Worm (Caenorhabditis elegans) whole organism, L1 larva: ENCODE measurements around the gene dcaf-1.
"Not testable (repeated sequence)": the region's sequence is repeated elsewhere in the genome, so short reads cannot be mapped to it uniquely, and the experiment has no call there.

ENCODE experiments used
- C16A3.4 ChIP-seq: fragments of 150-350 bp; optimal IDR thresholded peaks from 2 replicates; lab custom pipeline; 2014; ENCODE audit warnings: missing biosample characterization, missing genetic modification characterization
- F16B12.6 ChIP-seq: fragments of 150-350 bp; optimal IDR thresholded peaks from 2 replicates; lab custom pipeline; 2014; ENCODE audit warnings: missing biosample characterization, missing genetic modification characterization
- Y116A8C.19 ChIP-seq: sonication (generic microtip); optimal IDR thresholded peaks from 2 replicates; lab custom pipeline; 2016; ENCODE audit warnings: missing compliant biosample characterization, missing genetic modification characterization, borderline replicate concordance
- aly-2 ChIP-seq: fragments of 150-350 bp; optimal IDR thresholded peaks from 2 replicates; lab custom pipeline; 2014; ENCODE audit warnings: missing biosample characterization, missing genetic modification characterization
- ceh-63 ChIP-seq: fragments of 200-800 bp; sonication (Bioruptor generic); optimal IDR thresholded peaks from 2 replicates; lab custom pipeline; 2018; ENCODE audit warnings: mild to moderate bottlenecking, missing genetic modification characterization, missing compliant biosample characterization
- ceh-8 ChIP-seq: fragments of 200-800 bp; sonication (Bioruptor generic); optimal IDR thresholded peaks from 2 replicates; lab custom pipeline; 2018; ENCODE audit warnings: mild to moderate bottlenecking, missing genetic modification characterization, moderate library complexity, missing compliant biosample characterization
- ceh-82 ChIP-seq, 3 experiments: fragments of 150-350 bp in 1 of 3; sonication (generic microtip) in 2 of 3; optimal IDR thresholded peaks; 2 replicates each; lab custom pipeline; 2014 to 2017; ENCODE audit warnings: missing biosample characterization in 3 of 3, missing genetic modification characterization in 3 of 3
- ceh-88 ChIP-seq: fragments of 200-800 bp; sonication (Bioruptor generic); IDR thresholded peaks from 2 replicates; pipeline ENCODE4 v1.3.6; 2022; ENCODE audit warnings: missing genetic modification characterization, missing compliant biosample characterization
- dsc-1 ChIP-seq: sonication (generic microtip); optimal IDR thresholded peaks from 2 replicates; lab custom pipeline; 2016; ENCODE audit warnings: mild to moderate bottlenecking, missing genetic modification characterization, missing compliant biosample characterization
- efl-1 ChIP-seq, 4 experiments: fragments of 150-350 bp; optimal IDR thresholded peaks in 3 of 4; peaks in 1 of 4; 1 replicate in 1 of 4; 2 replicates in 3 of 4; lab custom pipeline; 2014; ENCODE audit warnings: missing biosample characterization in 2 of 4, missing genetic modification characterization in 2 of 4, missing genetic modification reagents in 2 of 4
- egl-27 ChIP-seq, 2 experiments: fragments of 150-350 bp in 1 of 2; sonication (generic microtip); optimal IDR thresholded peaks; 3 replicates each; lab custom pipeline; 2017 to 2018; ENCODE audit warnings: missing biosample characterization in 2 of 2, missing genetic modification characterization in 2 of 2, missing genetic modification reagents in 2 of 2
- elt-3 ChIP-seq, 6 experiments: fragments of 150-350 bp in 1 of 6; sonication (generic microtip); optimal IDR thresholded peaks; 2 replicates each; lab custom pipeline; 2017 to 2018; ENCODE audit warnings: missing biosample characterization in 6 of 6, missing genetic modification characterization in 6 of 6, inconsistent platforms in 1 of 6
- fkh-10 ChIP-seq: sonication (generic microtip); optimal IDR thresholded peaks from 2 replicates; lab custom pipeline; 2017; ENCODE audit warnings: missing biosample characterization, missing genetic modification reagents, missing genetic modification characterization
- fkh-8 ChIP-seq: sonication (generic microtip); optimal IDR thresholded peaks from 2 replicates; lab custom pipeline; 2016; ENCODE audit warnings: mild to moderate bottlenecking, missing genetic modification characterization, missing compliant biosample characterization
- fos-1 ChIP-seq: fragments of 150-350 bp; optimal IDR thresholded peaks from 2 replicates; lab custom pipeline; 2014; ENCODE audit warnings: missing biosample characterization, missing genetic modification characterization
- grh-1 ChIP-seq: fragments of 200-800 bp; sonication (Bioruptor generic); IDR thresholded peaks from 2 replicates; pipeline ENCODE4 v1.3.6; 2022; ENCODE audit warnings: missing genetic modification reagents, missing genetic modification characterization, missing compliant biosample characterization
- hlh-17 ChIP-seq: fragments of 200-800 bp; sonication (Bioruptor generic); optimal IDR thresholded peaks from 2 replicates; lab custom pipeline; 2018; ENCODE audit warnings: missing genetic modification characterization, mild to moderate bottlenecking, missing compliant biosample characterization, moderate library complexity, borderline replicate concordance
- hlh-4 ChIP-seq: sonication (generic microtip); optimal IDR thresholded peaks from 2 replicates; lab custom pipeline; 2016; ENCODE audit warnings: mild to moderate bottlenecking, missing genetic modification characterization, missing compliant biosample characterization
- hpl-2 ChIP-seq: fragments of 150-350 bp; optimal IDR thresholded peaks from 2 replicates; lab custom pipeline; 2014; ENCODE audit warnings: missing biosample characterization, missing genetic modification reagents, missing genetic modification characterization
- jun-1 ChIP-seq: fragments of 150-350 bp; optimal IDR thresholded peaks from 2 replicates; lab custom pipeline; 2014; ENCODE audit warnings: missing biosample characterization, missing genetic modification reagents, missing genetic modification characterization
- lin-39 ChIP-seq: fragments of 150-350 bp; optimal IDR thresholded peaks from 2 replicates; lab custom pipeline; 2014; ENCODE audit warnings: missing biosample characterization, missing genetic modification reagents, missing genetic modification characterization
- lsy-2 ChIP-seq, 2 experiments: fragments of 150-350 bp; optimal IDR thresholded peaks; 2 replicates each; lab custom pipeline; 2014; ENCODE audit warnings: missing biosample characterization in 2 of 2, missing genetic modification characterization in 2 of 2
- mdl-1 ChIP-seq, 2 experiments: fragments of 150-350 bp; optimal IDR thresholded peaks; 2 replicates each; lab custom pipeline; 2014 to 2017; ENCODE audit warnings: missing biosample characterization in 2 of 2, missing genetic modification characterization in 2 of 2, inconsistent platforms in 1 of 2
- mep-1 ChIP-seq: fragments of 150-350 bp; optimal IDR thresholded peaks from 2 replicates; lab custom pipeline; 2014; ENCODE audit warnings: missing biosample characterization, missing genetic modification characterization
- nhr-11 ChIP-seq: fragments of 150-350 bp; optimal IDR thresholded peaks from 2 replicates; lab custom pipeline; 2014; ENCODE audit warnings: missing biosample characterization, missing genetic modification characterization
- nhr-12 ChIP-seq: sonication (generic microtip); optimal IDR thresholded peaks from 2 replicates; lab custom pipeline; 2017; ENCODE audit warnings: missing biosample characterization, missing genetic modification characterization
- nhr-20 ChIP-seq: sonication (generic microtip); optimal IDR thresholded peaks from 2 replicates; lab custom pipeline; 2016; ENCODE audit warnings: mild to moderate bottlenecking, missing genetic modification characterization, missing compliant biosample characterization
- nhr-28 ChIP-seq: fragments of 150-350 bp; optimal IDR thresholded peaks from 2 replicates; lab custom pipeline; 2014; ENCODE audit warnings: missing biosample characterization, missing genetic modification characterization
- nhr-47 ChIP-seq: sonication (generic microtip); optimal IDR thresholded peaks from 2 replicates; lab custom pipeline; 2016; ENCODE audit warnings: mild to moderate bottlenecking, missing genetic modification characterization, moderate library complexity, missing compliant biosample characterization
- nhr-71 ChIP-seq: sonication (generic microtip); optimal IDR thresholded peaks from 2 replicates; lab custom pipeline; 2016; ENCODE audit warnings: mild to moderate bottlenecking, missing genetic modification characterization, moderate library complexity, missing compliant biosample characterization
- nhr-76 ChIP-seq: sonication (generic microtip); optimal IDR thresholded peaks from 2 replicates; lab custom pipeline; 2017; ENCODE audit warnings: missing biosample characterization, missing genetic modification characterization
- nhr-90 ChIP-seq: sonication (generic microtip); optimal IDR thresholded peaks from 2 replicates; lab custom pipeline; 2016; ENCODE audit warnings: mild to moderate bottlenecking, missing genetic modification characterization, missing compliant biosample characterization; ENCODE audit not compliant: poor library complexity
- rnt-1 ChIP-seq: sonication (generic microtip); optimal IDR thresholded peaks from 2 replicates; lab custom pipeline; 2016; ENCODE audit warnings: mild to moderate bottlenecking, missing genetic modification characterization, moderate library complexity, missing compliant biosample characterization
- skn-1 ChIP-seq: fragments of 150-350 bp; optimal IDR thresholded peaks from 2 replicates; lab custom pipeline; 2014; ENCODE audit warnings: missing biosample characterization, missing genetic modification characterization
- sox-4 ChIP-seq: sonication (generic microtip); optimal IDR thresholded peaks from 2 replicates; lab custom pipeline; 2016; ENCODE audit warnings: missing genetic modification characterization, missing compliant biosample characterization
- sup-37 ChIP-seq: fragments of 200-800 bp; sonication (Bioruptor generic); optimal IDR thresholded peaks from 2 replicates; lab custom pipeline; 2018; ENCODE audit warnings: mild to moderate bottlenecking, missing genetic modification characterization, missing compliant biosample characterization
- unc-98 ChIP-seq: fragments of 200-800 bp; sonication (Bioruptor generic); IDR thresholded peaks from 2 replicates; pipeline ENCODE4 v1.3.6; 2022; ENCODE audit warnings: missing genetic modification characterization, missing compliant biosample characterization
- zag-1 ChIP-seq: fragments of 150-350 bp; optimal IDR thresholded peaks from 2 replicates; lab custom pipeline; 2014; ENCODE audit warnings: missing biosample characterization, missing genetic modification characterization
- ztf-11 ChIP-seq, 2 experiments: sonication (generic microtip); optimal IDR thresholded peaks; 2 replicates each; lab custom pipeline; 2016 to 2017; ENCODE audit warnings: missing genetic modification characterization in 2 of 2, missing biosample characterization in 1 of 2, missing compliant biosample characterization in 1 of 2
- ztf-4 ChIP-seq: fragments of 150-350 bp; optimal IDR thresholded peaks from 2 replicates; lab custom pipeline; 2014; ENCODE audit warnings: missing biosample characterization, missing genetic modification characterization

The dcaf-1 gene

DNA sequence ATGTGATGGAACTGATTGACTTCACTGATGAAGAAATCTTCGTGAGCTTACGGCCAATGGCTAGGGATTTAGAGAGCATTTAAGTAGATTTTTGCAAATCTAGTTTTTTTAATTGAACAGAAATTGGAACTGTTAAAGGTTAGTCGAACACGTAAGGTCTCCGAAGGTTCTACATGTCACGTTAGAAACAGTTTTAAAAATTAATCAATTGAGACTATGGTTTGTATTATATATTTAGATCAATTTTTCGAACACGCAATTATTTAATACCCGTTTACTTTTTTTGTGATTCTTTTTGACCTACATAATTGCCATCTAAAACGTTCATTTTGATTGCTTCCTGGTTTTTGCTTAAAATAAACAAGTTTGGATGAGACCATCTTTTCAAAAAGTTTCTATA lies 38.4 kb upstream of the dcaf-1 start, which contains the start of gene C28D4.4:
Gene C28D4.4, minus strand, starts transcription at position 101 of the 400 bp plus-strand sequence.
- TF ChIP-seq fkh-8, result no peak

DNA sequence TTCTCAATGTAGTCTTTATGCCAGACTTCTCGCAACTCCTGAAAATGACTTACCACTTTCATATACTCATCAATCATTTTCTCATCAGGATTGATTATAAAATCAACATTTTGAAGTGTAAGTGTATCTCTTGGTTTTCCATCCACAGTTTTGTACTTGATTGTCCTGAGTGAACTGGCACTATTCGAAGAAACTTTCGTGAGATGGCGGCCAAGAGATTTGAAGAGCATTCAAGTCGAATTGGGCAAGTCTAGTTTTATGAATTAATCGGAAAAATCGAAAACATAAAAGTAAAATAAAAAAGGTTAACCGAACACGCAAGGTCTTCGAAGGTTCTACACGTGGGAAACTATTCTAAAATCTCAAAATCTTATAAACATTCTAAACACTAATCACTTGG lies 36.4 kb upstream of the dcaf-1 start, which contains the start of gene C28D4.7:
Gene C28D4.7, minus strand, starts transcription at position 265 of the 400 bp plus-strand sequence.
- TF ChIP-seq sup-37 (GFP tag; lab: Kevin White, UChicago), result no peak
- no peak for TF ChIP-seq mdl-1 (tag; optimal IDR thresholded peaks at IDR 0.05; lab: Kevin White, UChicago)
- TF ChIP-seq F16B12.6, result no peak
- no peak for TF ChIP-seq nhr-11
- TF ChIP-seq hlh-4 (tag; lab: Kevin White, UChicago), result no peak
- no peak for TF ChIP-seq Y116A8C.19 (tag; lab: Kevin White, UChicago)
- TF ChIP-seq dsc-1 (tag; lab: Kevin White, UChicago), result no peak
- TF ChIP-seq fkh-10, result no peak
- no peak for TF ChIP-seq zag-1 (tag; lab: Kevin White, UChicago)

DNA sequence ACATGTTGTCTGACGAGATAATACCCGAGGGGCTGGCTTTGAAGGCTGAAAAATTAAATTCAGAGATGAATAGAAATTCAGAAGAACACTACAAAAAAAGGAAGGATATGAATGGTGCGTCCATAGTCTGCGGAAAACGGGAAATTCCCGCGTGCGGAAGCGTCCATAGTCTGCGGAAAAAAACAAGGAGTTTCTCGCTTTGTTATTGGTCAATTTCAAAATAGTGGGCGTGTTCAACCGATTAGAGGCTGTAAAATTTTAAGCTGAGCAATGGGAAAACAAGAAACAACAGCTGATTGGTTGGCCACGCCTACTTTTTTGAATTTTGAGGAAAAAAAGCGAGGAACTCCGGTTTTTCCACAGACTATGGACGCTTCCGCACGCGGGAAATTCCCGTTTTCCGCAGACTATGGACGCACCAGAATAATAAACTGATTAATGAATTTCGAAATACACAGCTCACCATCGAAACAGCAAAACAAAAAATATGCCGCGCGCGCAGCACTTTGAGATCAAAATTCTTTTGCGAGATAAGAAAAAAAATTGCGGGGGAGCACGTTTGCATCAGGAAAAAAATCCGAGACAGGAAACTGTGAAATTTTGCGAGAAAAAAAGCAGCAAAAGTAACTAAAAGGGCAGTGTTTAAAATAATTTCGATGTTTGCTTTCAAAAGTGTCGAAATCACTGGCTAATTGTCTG lies 34.5 kb upstream of the dcaf-1 start, which contains the start of gene gln-6:
Gene gln-6, minus strand, starts transcription at position 51 of the 699 bp plus-strand sequence.
- TF ChIP-seq efl-1 (optimal IDR thresholded peaks at IDR 0.05; lab: Kevin White, UChicago), result peak in 1 of 2 experiments; percentile 8
- not testable (repeated sequence) for TF ChIP-seq efl-1 (GFP tag; optimal IDR thresholded peaks at IDR 0.05 in 1 of 2; lab: Kevin White, UChicago)

DNA sequence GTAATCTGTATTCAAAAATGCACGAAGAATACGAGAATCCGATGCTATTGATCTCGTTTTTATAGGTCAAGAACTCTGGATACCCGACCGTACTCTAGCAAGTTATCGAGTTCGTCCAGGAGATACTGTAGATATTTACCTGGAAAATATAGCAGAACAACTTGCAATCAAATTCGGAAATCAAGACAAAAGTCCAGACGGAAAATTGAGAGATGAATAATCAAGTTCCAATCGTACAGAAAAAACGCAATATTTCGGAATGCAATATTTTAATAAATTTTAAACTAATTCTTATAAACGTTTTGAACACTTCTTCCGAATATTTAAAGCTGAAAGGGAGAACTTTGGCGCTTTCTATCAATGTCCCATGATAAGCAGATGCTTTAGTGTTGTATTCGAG lies 32.5 kb upstream of the dcaf-1 start:
- TF ChIP-seq nhr-28 (no peak), lin-39 (no peak), aly-2 (no peak), sup-37 (GFP tag; lab: Kevin White, UChicago) (no peak), fkh-8 (no peak), grh-1 (GFP tag; lab: Robert Waterston, UW) (no peak), skn-1 (tag; lab: Kevin White, UChicago) (no peak), nhr-90 (no peak), mep-1 (tag; lab: Kevin White, UChicago) (no peak), ceh-88 (GFP tag; lab: Robert Waterston, UW) (no peak), hpl-2 (GFP tag; lab: Kevin White, UChicago) (no peak), sox-4 (tag; lab: Kevin White, UChicago) (no peak), ceh-82 (tag; optimal IDR thresholded peaks at IDR 0.05; lab: Kevin White, UChicago) (no peak)

DNA sequence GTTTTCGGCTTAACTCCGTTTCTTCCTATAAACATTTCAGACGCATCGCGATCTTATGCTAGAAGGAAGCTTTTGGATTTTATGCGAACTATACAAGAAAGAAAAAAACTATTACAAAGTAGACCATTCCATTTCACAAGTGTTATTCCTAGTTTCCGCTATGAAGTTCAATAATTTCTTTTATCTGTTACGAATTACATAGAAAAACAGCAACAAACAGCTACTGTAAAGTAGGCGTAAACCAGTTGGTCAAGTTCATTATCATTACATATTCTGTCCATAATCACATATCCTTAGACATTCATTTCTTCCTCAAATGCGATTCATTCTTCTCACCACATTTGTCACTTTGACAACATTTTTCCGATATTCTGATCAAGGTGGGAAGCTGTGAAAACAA lies 31.7 kb upstream of the dcaf-1 start, which contains the start of gene C28D4.10:
Gene C28D4.10, plus strand, starts transcription at position 301 of the 400 bp plus-strand sequence.
- TF ChIP-seq rnt-1 (tag; lab: Kevin White, UChicago) (no peak), fkh-8 (no peak), nhr-12 (tag; lab: Kevin White, UChicago) (no peak), ceh-8 (no peak), nhr-47 (tag; lab: Kevin White, UChicago) (no peak), jun-1 (tag; lab: Kevin White, UChicago) (no peak)

DNA sequence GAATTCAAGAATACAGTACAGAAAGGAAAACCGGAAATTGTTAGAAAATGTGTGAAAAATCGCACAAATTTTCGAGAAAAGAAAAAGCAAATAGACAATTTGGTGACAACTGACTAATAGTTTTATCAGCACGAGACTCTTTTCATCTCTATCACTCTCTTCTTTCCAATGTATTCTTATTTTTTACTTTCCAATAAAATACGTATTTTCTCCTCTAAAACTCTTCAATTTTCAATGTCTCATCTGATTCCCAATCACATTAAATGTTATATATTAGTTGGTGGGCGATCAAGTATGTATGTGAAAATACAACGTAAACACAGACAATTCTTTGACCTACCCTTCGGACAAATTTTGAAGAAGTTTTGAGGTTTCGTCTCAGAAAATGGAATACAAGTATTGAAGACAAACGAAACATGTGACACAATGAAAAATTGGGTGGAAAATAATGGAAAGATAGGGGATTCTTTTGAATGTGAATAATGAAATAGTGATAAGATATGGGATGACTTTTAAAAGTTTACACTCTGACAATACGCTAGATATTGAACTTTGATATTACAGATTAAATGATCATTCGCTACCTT lies 30.8 kb upstream of the dcaf-1 start, which contains the start of gene cka-1:
Gene cka-1, minus strand, starts transcription at position 418 of the 587 bp plus-strand sequence.
- TF ChIP-seq fkh-10 (no peak), nhr-20 (tag; lab: Kevin White, UChicago) (peak; percentile 63), nhr-76 (no peak), C16A3.4 (tag; lab: Kevin White, UChicago) (peak; percentile 16), nhr-11 (no peak), elt-3 (tag; optimal IDR thresholded peaks at IDR 0.05; lab: Kevin White, UChicago) (peak in 1 of 6 experiments; percentile 48), hlh-17 (no peak), fos-1 (tag; lab: Kevin White, UChicago) (no peak), ztf-11 (tag; optimal IDR thresholded peaks at IDR 0.05; lab: Kevin White, UChicago) (no peak), ceh-63 (GFP tag; lab: Kevin White, UChicago) (no peak), fkh-8 (no peak), unc-98 (GFP tag; lab: Robert Waterston, UW) (no peak), nhr-12 (tag; lab: Kevin White, UChicago) (no peak), nhr-90 (peak; percentile 11), egl-27 (tag; optimal IDR thresholded peaks at IDR 0.05; lab: Kevin White, UChicago) (no peak), ztf-4 (tag; lab: Kevin White, UChicago) (no peak), lsy-2 (tag; optimal IDR thresholded peaks at IDR 0.05; lab: Kevin White, UChicago) (peak in 1 of 2 experiments; percentile 62), nhr-71 (tag; lab: Kevin White, UChicago) (peak; percentile 63)
